Worm (Caenorhabditis elegans): ENCODE measurements around the gene lgc-19.

ce11 chrIV:15950838-15951581 is 11.5 kb downstream of the lgc-19 start, which contains the start of gene ifas-3:
- no peak for TF ChIP-seq lsy-2 (tag; optimal IDR thresholded peaks at IDR 0.05)
- TF ChIP-seq ces-1 (GFP tag; optimal IDR thresholded peaks at IDR 0.05), result no peak
- no peak for TF ChIP-seq snpc-4 (tag; optimal IDR thresholded peaks at IDR 0.05)
- no peak for TF ChIP-seq zip-11 (GFP tag; IDR thresholded peaks at IDR 0.05)
- TF ChIP-seq ama-1 (optimal IDR thresholded peaks at IDR 0.05), result no peak
- TF ChIP-seq skn-1 (tag; optimal IDR thresholded peaks at IDR 0.05), result no peak
- TF ChIP-seq T26A8.4 (GFP tag; IDR thresholded peaks at IDR 0.05), result no peak
- no peak for TF ChIP-seq ceh-28 (tag; optimal IDR thresholded peaks at IDR 0.05)
- TF ChIP-seq nhr-28 (tag; optimal IDR thresholded peaks at IDR 0.05), result no peak
- no peak for TF ChIP-seq daf-16 (GFP tag; optimal IDR thresholded peaks at IDR 0.05)
- TF ChIP-seq daf-16 (tag; optimal IDR thresholded peaks at IDR 0.05), result no peak
- no peak for TF ChIP-seq aly-2 (tag; optimal IDR thresholded peaks at IDR 0.05)

Measured in whole organism, L4 larva.